Worm (Caenorhabditis elegans) whole organism, late embryonic: ENCODE measurements around the gene D1014.7.

Experiments used
- lin-11 ChIP-seq: fragments of 200-800 bp; sonication (Bioruptor generic); optimal IDR thresholded peaks from 2 replicates; lab custom pipeline; 2018; ENCODE audit warnings: mild to moderate bottlenecking, missing genetic modification characterization, missing compliant biosample characterization
- nhr-11 ChIP-seq: fragments of 150-350 bp; optimal IDR thresholded peaks from 2 replicates; lab custom pipeline; 2014; ENCODE audit warnings: missing biosample characterization, missing genetic modification characterization
- pqm-1 ChIP-seq: sonication (generic microtip); optimal IDR thresholded peaks from 2 replicates; lab custom pipeline; 2016; ENCODE audit warnings: missing genetic modification characterization, missing compliant biosample characterization
- tbx-2 ChIP-seq: sonication (generic microtip); optimal IDR thresholded peaks from 2 replicates; lab custom pipeline; 2016; ENCODE audit warnings: missing genetic modification characterization, missing compliant biosample characterization

DNA sequence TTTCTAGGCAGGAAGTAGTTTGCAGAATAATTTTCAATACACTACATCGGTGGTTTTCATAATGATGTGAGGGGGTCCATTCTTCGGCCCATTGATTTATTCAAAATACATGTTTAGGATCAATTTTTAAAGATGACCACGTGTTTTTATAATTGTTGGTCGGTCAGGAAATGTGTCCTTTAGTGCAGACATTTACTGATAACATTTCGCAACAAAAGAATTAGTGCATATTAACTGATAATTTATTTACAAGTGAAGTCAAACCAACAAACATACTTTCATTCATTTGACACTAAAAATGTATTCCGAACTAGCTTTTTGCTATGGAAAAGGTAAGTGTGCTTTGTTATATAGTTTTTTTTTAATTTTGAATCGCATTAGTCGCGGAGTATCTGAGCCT lies 43.6 kb downstream of the D1014.7 start, which contains the start of gene F20D6.5:
- no peak for TF ChIP-seq tbx-2 (tag; lab: Kevin White, UChicago)
- TF ChIP-seq pqm-1 (tag; lab: Kevin White, UChicago) = no peak
- no peak for TF ChIP-seq nhr-11
- no peak for TF ChIP-seq lin-11
